Fruit fly (Drosophila melanogaster) whole organism, embryonic: ENCODE data around the gene Sgsh.

Experiments
- Aef1 ChIP-seq: fragments of 200-800 bp; sonication (Bioruptor generic); IDR thresholded peaks from 3 replicates; pipeline ENCODE4 v1.3.6; 2022; ENCODE audit warnings: missing biosample characterization, missing genetic modification characterization
- BtbVII ChIP-seq: fragments of 200-800 bp; sonication (Bioruptor generic); optimal IDR thresholded peaks from 3 replicates; lab custom pipeline; 2017; ENCODE audit warnings: missing biosample characterization, mild to moderate bottlenecking, missing genetic modification characterization
- CG11456 ChIP-seq: fragments of 200-800 bp; sonication (Bioruptor generic); IDR thresholded peaks from 3 replicates; pipeline ENCODE4 v1.3.6; 2022; ENCODE audit warnings: missing biosample characterization, missing genetic modification characterization
- CG1233 ChIP-seq: fragments of 200-800 bp; sonication (Bioruptor generic); optimal IDR thresholded peaks from 4 replicates; lab custom pipeline; 2018; ENCODE audit warnings: missing biosample characterization, mild to moderate bottlenecking, missing genetic modification characterization
- CG14667 ChIP-seq: fragments of 200-800 bp; sonication (Bioruptor generic); IDR thresholded peaks from 2 replicates; pipeline ENCODE4 v1.3.6; 2022; ENCODE audit warnings: missing biosample characterization, missing genetic modification characterization
- CG14860 ChIP-seq: fragments of 200-800 bp; sonication (Bioruptor generic); IDR thresholded peaks from 3 replicates; pipeline ENCODE4 v1.3.6; 2022; ENCODE audit warnings: missing biosample characterization, missing genetic modification characterization; ENCODE audit not compliant: partially characterized antibody
- CG15269 ChIP-seq: fragments of 200-800 bp; sonication (Bioruptor generic); optimal IDR thresholded peaks from 2 replicates; lab custom pipeline; 2018; ENCODE audit warnings: missing biosample characterization, mild to moderate bottlenecking, missing genetic modification characterization, moderate library complexity
- CG1529 ChIP-seq: fragments of 200-800 bp; sonication (Bioruptor generic); optimal IDR thresholded peaks from 3 replicates; lab custom pipeline; 2018; ENCODE audit warnings: missing biosample characterization, missing genetic modification characterization
- CG15601 ChIP-seq: fragments of 200-800 bp; sonication (Bioruptor generic); optimal IDR thresholded peaks from 3 replicates; lab custom pipeline; 2019; ENCODE audit warnings: missing biosample characterization, mild to moderate bottlenecking, missing genetic modification characterization, moderate library complexity
- CG17328 ChIP-seq: fragments of 200-800 bp; sonication (Bioruptor generic); IDR thresholded peaks from 2 replicates; pipeline ENCODE4 v1.3.6; 2022; ENCODE audit warnings: missing biosample characterization, missing genetic modification characterization
- CG1792 ChIP-seq: fragments of 200-800 bp; sonication (Bioruptor generic); optimal IDR thresholded peaks from 2 replicates; lab custom pipeline; 2016; ENCODE audit warnings: missing biosample characterization, missing genetic modification characterization
- CG18011 ChIP-seq: fragments of 200-800 bp; sonication (Bioruptor generic); optimal IDR thresholded peaks from 2 replicates; lab custom pipeline; 2017; ENCODE audit warnings: missing biosample characterization, missing genetic modification characterization, mild to moderate bottlenecking, moderate library complexity, missing genotype
- CG2116 ChIP-seq: fragments of 200-800 bp; sonication (Bioruptor generic); optimal IDR thresholded peaks from 3 replicates; lab custom pipeline; 2018; ENCODE audit warnings: missing biosample characterization, mild to moderate bottlenecking, missing genetic modification characterization
- CG2678 ChIP-seq: fragments of 200-800 bp; sonication (Bioruptor generic); optimal IDR thresholded peaks from 3 replicates; lab custom pipeline; 2019; ENCODE audit warnings: missing biosample characterization, mild to moderate bottlenecking, missing genetic modification characterization, moderate library complexity
- CG31388 ChIP-seq: fragments of 200-800 bp; sonication (Bioruptor generic); optimal IDR thresholded peaks from 2 replicates; lab custom pipeline; 2016; ENCODE audit warnings: missing biosample characterization, missing genetic modification characterization
- CG6654 ChIP-seq: fragments of 200-800 bp; sonication (Bioruptor generic); optimal IDR thresholded peaks from 2 replicates; lab custom pipeline; 2017; ENCODE audit warnings: missing biosample characterization, mild to moderate bottlenecking, missing genetic modification characterization
- CG8478 ChIP-seq: fragments of >200 bp; optimal IDR thresholded peaks from 2 replicates; lab custom pipeline; 2018
- CG8765 ChIP-seq: fragments of 200-800 bp; sonication (Bioruptor generic); IDR thresholded peaks from 2 replicates; pipeline ENCODE4 v1.3.6; 2022; ENCODE audit warnings: missing biosample characterization, missing genetic modification characterization
- CG9727 ChIP-seq: fragments of 200-800 bp; sonication (Bioruptor generic); optimal IDR thresholded peaks from 3 replicates; lab custom pipeline; 2017; ENCODE audit warnings: missing biosample characterization, mild to moderate bottlenecking, missing genetic modification characterization
- CG9817 ChIP-seq: fragments of 200-800 bp; sonication (Bioruptor generic); optimal IDR thresholded peaks from 2 replicates; lab custom pipeline; 2018; ENCODE audit warnings: missing biosample characterization, mild to moderate bottlenecking, missing genetic modification characterization, moderate library complexity
- CG9932 ChIP-seq: fragments of 200-800 bp; sonication (Bioruptor generic); IDR thresholded peaks from 2 replicates; pipeline ENCODE4 v1.3.6; 2022; ENCODE audit warnings: missing biosample characterization, missing genetic modification characterization
- CTCF ChIP-seq: fragments of 200-800 bp; sonication (Bioruptor generic); optimal IDR thresholded peaks from 2 replicates; lab custom pipeline; 2017; ENCODE audit warnings: missing biosample characterization, mild to moderate bottlenecking, missing genetic modification characterization, moderate library complexity
- CrebB ChIP-seq: fragments of 200-800 bp; sonication (Bioruptor generic); optimal IDR thresholded peaks from 3 replicates; lab custom pipeline; 2018; ENCODE audit warnings: missing biosample characterization, mild to moderate bottlenecking, missing genetic modification characterization
- Fer3 ChIP-seq: fragments of 200-800 bp; sonication (Bioruptor generic); optimal IDR thresholded peaks from 2 replicates; lab custom pipeline; 2018; ENCODE audit warnings: missing biosample characterization, mild to moderate bottlenecking, missing genetic modification characterization, moderate library complexity
- H2.0 ChIP-seq: fragments of 200-800 bp; sonication (Bioruptor generic); IDR thresholded peaks from 2 replicates; pipeline ENCODE4 v1.3.6; 2022; ENCODE audit warnings: missing biosample characterization, missing genetic modification characterization
- HLH3B ChIP-seq: fragments of 200-800 bp; sonication (Bioruptor generic); IDR thresholded peaks from 2 replicates; pipeline ENCODE4 v1.3.6; 2022; ENCODE audit warnings: missing biosample characterization, missing genetic modification characterization
- Hand ChIP-seq: fragments of 200-800 bp; sonication (Bioruptor generic); optimal IDR thresholded peaks from 2 replicates; lab custom pipeline; 2017; ENCODE audit warnings: mild to moderate bottlenecking, missing biosample characterization, missing genetic modification reagents, missing genetic modification characterization
- Hmr ChIP-seq: fragments of 200-800 bp; sonication (Bioruptor generic); optimal IDR thresholded peaks from 3 replicates; lab custom pipeline; 2017; ENCODE audit warnings: mild to moderate bottlenecking, missing biosample characterization, missing genetic modification reagents, missing genetic modification characterization
- Mad ChIP-seq: fragments of 200-800 bp; sonication (Bioruptor generic); optimal IDR thresholded peaks from 2 replicates; lab custom pipeline; 2016; ENCODE audit warnings: missing biosample characterization, missing genetic modification characterization
- Meics ChIP-seq: fragments of 200-800 bp; sonication (Bioruptor generic); optimal IDR thresholded peaks from 2 replicates; lab custom pipeline; 2017; ENCODE audit warnings: missing biosample characterization, mild to moderate bottlenecking, missing genetic modification characterization
- Nf-YC ChIP-seq: fragments of 200-800 bp; optimal IDR thresholded peaks from 3 replicates; lab custom pipeline; 2019; ENCODE audit warnings: missing biosample characterization, mild to moderate bottlenecking, missing genetic modification characterization, moderate library complexity
- Pdp1 ChIP-seq, 2 experiments: fragments of 200-800 bp; sonication (Bioruptor generic); optimal IDR thresholded peaks; 3 replicates each; lab custom pipeline; 2016; ENCODE audit warnings: missing biosample characterization in 2 of 2, missing genetic modification characterization in 2 of 2, mild to moderate bottlenecking in 1 of 2, moderate library complexity in 1 of 2
- Poxn ChIP-seq: fragments of 200-800 bp; sonication (Bioruptor generic); IDR thresholded peaks from 2 replicates; pipeline ENCODE4 v1.3.6; 2022; ENCODE audit warnings: missing biosample characterization, missing genetic modification characterization
- Rx ChIP-seq: fragments of 200-800 bp; sonication (Bioruptor generic); IDR thresholded peaks from 2 replicates; pipeline ENCODE4 v1.3.6; 2022; ENCODE audit warnings: missing biosample characterization, missing genetic modification characterization
- Taf1 ChIP-seq: fragments of 200-800 bp; sonication (Bioruptor generic); IDR thresholded peaks from 2 replicates; pipeline ENCODE4 v1.3.6; 2022; ENCODE audit warnings: missing biosample characterization, missing genetic modification characterization
- ac ChIP-seq: fragments of 200-800 bp; sonication (Bioruptor generic); optimal IDR thresholded peaks from 3 replicates; lab custom pipeline; 2017; ENCODE audit warnings: missing biosample characterization, mild to moderate bottlenecking, missing genetic modification characterization
- bcd ChIP-seq: fragments of 200-800 bp; sonication (Bioruptor generic); optimal IDR thresholded peaks from 2 replicates; lab custom pipeline; 2017; ENCODE audit warnings: missing biosample characterization, mild to moderate bottlenecking, missing genetic modification characterization
- croc ChIP-seq: fragments of 200-800 bp; sonication (Bioruptor generic); conservative IDR thresholded peaks from 3 replicates; pipeline ENCODE4 v1.3.6; 2022; ENCODE audit warnings: missing biosample characterization, missing genetic modification characterization
- fu2 ChIP-seq: fragments of 200-800 bp; sonication (Bioruptor generic); optimal IDR thresholded peaks from 2 replicates; lab custom pipeline; 2016; ENCODE audit warnings: missing biosample characterization, missing genetic modification characterization
- lola ChIP-seq, 3 experiments: fragments of >200 bp in 2 of 3; fragments of 200-800 bp in 1 of 3; sonication (Bioruptor generic) in 1 of 3; optimal IDR thresholded peaks; 2 replicates each; lab custom pipeline; 2017 to 2019; ENCODE audit warnings: missing biosample characterization in 3 of 3, missing genetic modification characterization in 3 of 3, mild to moderate bottlenecking in 1 of 3, moderate library complexity in 1 of 3
- luna ChIP-seq: fragments of 200-800 bp; sonication (Bioruptor generic); optimal IDR thresholded peaks from 2 replicates; lab custom pipeline; 2016; ENCODE audit warnings: missing biosample characterization, missing genetic modification characterization
- mld ChIP-seq: fragments of 200-800 bp; sonication (Bioruptor generic); IDR thresholded peaks from 3 replicates; pipeline ENCODE4 v1.3.6; 2022; ENCODE audit warnings: missing biosample characterization, missing genetic modification characterization; ENCODE audit not compliant: partially characterized antibody
- nmo ChIP-seq: fragments of 200-800 bp; sonication (Bioruptor generic); optimal IDR thresholded peaks from 2 replicates; lab custom pipeline; 2018; ENCODE audit warnings: missing biosample characterization, mild to moderate bottlenecking, missing genetic modification characterization, moderate library complexity
- phol ChIP-seq: fragments of 200-800 bp; sonication (Bioruptor generic); optimal IDR thresholded peaks from 3 replicates; lab custom pipeline; 2018; ENCODE audit warnings: missing biosample characterization, mild to moderate bottlenecking, missing genetic modification characterization, moderate library complexity
- rib ChIP-seq: fragments of 200-800 bp; sonication (Bioruptor generic); IDR thresholded peaks from 2 replicates; pipeline ENCODE4 v1.3.6; 2022; ENCODE audit warnings: missing biosample characterization, missing genetic modification characterization
- ro ChIP-seq: fragments of 200-800 bp; sonication (Bioruptor generic); IDR thresholded peaks from 2 replicates; pipeline ENCODE4 v1.3.6; 2022; ENCODE audit warnings: missing biosample characterization, missing genetic modification characterization
- slbo ChIP-seq: fragments of 200-800 bp; sonication (Bioruptor generic); IDR thresholded peaks from 2 replicates; pipeline ENCODE4 v1.3.6; 2022; ENCODE audit warnings: missing biosample characterization, missing genetic modification characterization
- sob ChIP-seq: fragments of 200-800 bp; sonication (Bioruptor generic); IDR thresholded peaks from 2 replicates; pipeline ENCODE4 v1.3.6; 2022; ENCODE audit warnings: missing biosample characterization, missing genetic modification characterization
- sug ChIP-seq: fragments of 200-800 bp; optimal IDR thresholded peaks from 2 replicates; lab custom pipeline; 2019; ENCODE audit warnings: missing biosample characterization, mild to moderate bottlenecking, missing genetic modification characterization, moderate library complexity
- tgo ChIP-seq: fragments of 200-800 bp; sonication (Bioruptor generic); IDR thresholded peaks from 3 replicates; pipeline ENCODE4 v1.3.6; 2022; ENCODE audit warnings: missing biosample characterization, missing genetic modification characterization
- tin ChIP-seq: fragments of 200-800 bp; sonication (Bioruptor generic); optimal IDR thresholded peaks from 3 replicates; lab custom pipeline; 2016; ENCODE audit warnings: missing biosample characterization, missing genetic modification characterization
- trem ChIP-seq: fragments of 200-800 bp; optimal IDR thresholded peaks from 3 replicates; lab custom pipeline; 2019; ENCODE audit warnings: missing biosample characterization, mild to moderate bottlenecking, missing genetic modification characterization, moderate library complexity
- z ChIP-seq: fragments of 200-800 bp; sonication (Bioruptor generic); IDR thresholded peaks from 3 replicates; pipeline ENCODE4 v1.3.6; 2022; ENCODE audit warnings: missing biosample characterization, missing genetic modification characterization

The Sgsh gene

dm6 chr3R:18895227-18895626 lies 17.5 kb downstream of the Sgsh start:
- no peak for TF ChIP-seq phol (tag; lab: Kevin White, UChicago)
- peak; percentile 51 for TF ChIP-seq Fer3 (tag; lab: Kevin White, UChicago)
- TF ChIP-seq CG9932 (GFP tag; lab: Robert Waterston, UW): no peak
- no peak for TF ChIP-seq CG15601 (tag; lab: Kevin White, UChicago)
- TF ChIP-seq ac: no peak
- TF ChIP-seq CG9727 (GFP tag; lab: Kevin White, UChicago): no peak
- no peak for TF ChIP-seq CG18011 (GFP tag; lab: Kevin White, UChicago)
- TF ChIP-seq Nf-YC (tag; lab: Kevin White, UChicago): no peak
- TF ChIP-seq Taf1 (GFP tag; lab: Robert Waterston, UW): peak; percentile 70; the same call in 1 of the 2 replicates
- no peak for TF ChIP-seq nmo (GFP tag; lab: Kevin White, UChicago)
- no peak for TF ChIP-seq CG1233 (GFP tag; lab: Kevin White, UChicago)
- TF ChIP-seq sob (GFP tag; lab: Robert Waterston, UW): peak; percentile 86
- no peak for TF ChIP-seq Mad (GFP tag; lab: Kevin White, UChicago)
- TF ChIP-seq CTCF: no peak
- no peak for TF ChIP-seq trem (tag; lab: Kevin White, UChicago)
- TF ChIP-seq CG6654 (GFP tag; lab: Kevin White, UChicago): no peak
- TF ChIP-seq luna (GFP tag; lab: Kevin White, UChicago): no peak
- no peak for TF ChIP-seq CrebB (tag; lab: Kevin White, UChicago)
- TF ChIP-seq croc: no peak
- no peak for TF ChIP-seq z
- TF ChIP-seq Pdp1 (GFP tag; optimal IDR thresholded peaks at IDR 0.05; lab: Kevin White, UChicago): no peak
- TF ChIP-seq BtbVII (GFP tag; lab: Kevin White, UChicago): peak; percentile 11
- TF ChIP-seq H2.0 (GFP tag; lab: Robert Waterston, UW): no peak
- TF ChIP-seq Hmr (GFP tag; lab: Kevin White, UChicago): peak; percentile 16
- peak; percentile 23 for TF ChIP-seq CG9817 (tag; lab: Kevin White, UChicago)
- TF ChIP-seq tgo: peak; percentile 80
- 0 out of 2 replicates have a peak, but pooled peaks have one; percentile 34 for TF ChIP-seq slbo
- peak; percentile 73 for TF ChIP-seq rib
- TF ChIP-seq CG2116 (GFP tag; lab: Kevin White, UChicago): no peak
- peak; percentile 51 for TF ChIP-seq CG2678 (tag; lab: Kevin White, UChicago)
- TF ChIP-seq CG8478 (lab: Kevin White, UChicago): no peak
- TF ChIP-seq ro (GFP tag; lab: Robert Waterston, UW): peak; percentile 30; the same call in 1 of the 2 replicates
- peak; percentile 71 for TF ChIP-seq HLH3B (GFP tag; lab: Robert Waterston, UW)
- no peak for TF ChIP-seq bcd (GFP tag; lab: Kevin White, UChicago)
- TF ChIP-seq CG14860 (GFP tag; lab: Robert Waterston, UW): no peak
- peak; percentile 77 for TF ChIP-seq CG14667 (GFP tag; lab: Robert Waterston, UW)
- TF ChIP-seq CG8765 (GFP tag; lab: Robert Waterston, UW): no peak
- no peak for TF ChIP-seq mld
- TF ChIP-seq fu2 (GFP tag; lab: Kevin White, UChicago): no peak
- TF ChIP-seq lola (GFP tag; optimal IDR thresholded peaks at IDR 0.05; lab: Kevin White, UChicago): no peak
- no peak for TF ChIP-seq tin (GFP tag; lab: Kevin White, UChicago)
- no peak for TF ChIP-seq CG1529
- TF ChIP-seq CG11456 (GFP tag; lab: Robert Waterston, UW): peak; percentile 88
- TF ChIP-seq Poxn: no peak
- TF ChIP-seq CG31388 (GFP tag; lab: Kevin White, UChicago): no peak
- TF ChIP-seq CG15269: no peak
- no peak for TF ChIP-seq CG1792 (GFP tag; lab: Kevin White, UChicago)
- no peak for TF ChIP-seq CG17328 (GFP tag; lab: Robert Waterston, UW)
- peak; percentile 64 for TF ChIP-seq Aef1 (GFP tag; lab: Robert Waterston, UW)
- peak; percentile 55 for TF ChIP-seq Rx
- TF ChIP-seq Meics (GFP tag; lab: Kevin White, UChicago): peak; percentile 97
- no peak for TF ChIP-seq Hand
- no peak for TF ChIP-seq sug (tag; lab: Kevin White, UChicago)
